Fruit fly (Drosophila melanogaster) S2 (cell line): ENCODE results near the gene TpnC25D.

Experiments
- CG8478 ChIP-seq: fragments of >200 bp; optimal IDR thresholded peaks from 2 replicates; lab custom pipeline; 2018
- CTCF ChIP-seq, 2 experiments: fragments of >200 bp; optimal IDR thresholded peaks; 2 replicates each; lab custom pipeline; 2018

DNA sequence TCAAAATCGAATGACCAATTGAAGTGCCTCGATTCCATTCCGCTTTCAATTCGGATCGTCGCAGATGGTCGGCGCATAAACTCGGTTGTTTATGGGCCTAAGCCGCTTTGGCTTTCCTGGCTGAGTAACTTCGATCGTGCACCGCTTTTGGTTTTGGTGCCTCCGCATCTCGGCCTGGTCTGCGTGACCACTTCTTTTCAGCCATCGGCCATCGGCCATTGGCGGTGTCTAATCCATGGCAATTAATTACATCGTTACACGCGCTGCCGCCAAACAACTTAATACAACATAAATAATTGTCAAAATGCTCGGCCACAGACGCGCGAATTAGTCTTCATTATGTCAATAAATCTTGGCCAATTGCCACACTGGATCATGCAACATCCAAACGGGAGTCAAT is 43.8 kb downstream of the TpnC25D start:
- TF ChIP-seq CG8478 (lab: Kevin White, UChicago) (no peak), CTCF (optimal IDR thresholded peaks at IDR 0.05; lab: Kevin White, UChicago) (no peak)
